Fruit fly (Drosophila melanogaster) whole organism, embryonic: ENCODE results near the gene Or88a.

ENCODE experiments used
- Aef1 ChIP-seq: fragments of 200-800 bp; sonication (Bioruptor generic); IDR thresholded peaks from 3 replicates; pipeline ENCODE4 v1.3.6; 2022; ENCODE audit warnings: missing biosample characterization, missing genetic modification characterization
- CG11247 ChIP-seq: fragments of 200-800 bp; sonication (Bioruptor generic); IDR thresholded peaks from 2 replicates; pipeline ENCODE4 v1.3.6; 2022; ENCODE audit warnings: missing biosample characterization, missing genetic modification characterization
- CG12104 ChIP-seq: fragments of 200-800 bp; sonication (Bioruptor generic); optimal IDR thresholded peaks from 3 replicates; lab custom pipeline; 2016; ENCODE audit warnings: missing biosample characterization, missing genetic modification characterization
- CG12219 ChIP-seq: fragments of 200-800 bp; sonication (Bioruptor generic); optimal IDR thresholded peaks from 3 replicates; lab custom pipeline; 2018; ENCODE audit warnings: missing biosample characterization, mild to moderate bottlenecking, missing genetic modification characterization
- CG12236 ChIP-seq: fragments of 200-800 bp; sonication (Bioruptor generic); optimal IDR thresholded peaks from 2 replicates; lab custom pipeline; 2016; ENCODE audit warnings: missing biosample characterization, missing genetic modification characterization
- CG12659 ChIP-seq: fragments of 200-800 bp; sonication (Bioruptor generic); optimal IDR thresholded peaks from 3 replicates; lab custom pipeline; 2017; ENCODE audit warnings: mild to moderate bottlenecking, missing biosample characterization, missing genetic modification reagents, missing genetic modification characterization
- CG14441 ChIP-seq: fragments of 200-800 bp; sonication (Bioruptor generic); IDR thresholded peaks from 2 replicates; pipeline ENCODE4 v1.3.6; 2022; ENCODE audit warnings: missing biosample characterization, missing genetic modification characterization
- CG17328 ChIP-seq: fragments of 200-800 bp; sonication (Bioruptor generic); IDR thresholded peaks from 2 replicates; pipeline ENCODE4 v1.3.6; 2022; ENCODE audit warnings: missing biosample characterization, missing genetic modification characterization
- CG18599 ChIP-seq: fragments of 200-800 bp; sonication (Bioruptor generic); optimal IDR thresholded peaks from 3 replicates; lab custom pipeline; 2017; ENCODE audit warnings: missing biosample characterization, missing genetic modification characterization, mild to moderate bottlenecking, moderate library complexity, missing genetic modification reagents
- CG2116 ChIP-seq: fragments of 200-800 bp; sonication (Bioruptor generic); optimal IDR thresholded peaks from 3 replicates; lab custom pipeline; 2018; ENCODE audit warnings: missing biosample characterization, mild to moderate bottlenecking, missing genetic modification characterization
- CG2889 ChIP-seq: fragments of 200-800 bp; sonication (Bioruptor generic); IDR thresholded peaks from 3 replicates; pipeline ENCODE4 v1.3.6; 2022; ENCODE audit warnings: missing biosample characterization, missing genetic modification characterization
- CG30431 ChIP-seq: fragments of 200-800 bp; sonication (Bioruptor generic); optimal IDR thresholded peaks from 2 replicates; lab custom pipeline; 2017; ENCODE audit warnings: missing biosample characterization, missing genetic modification characterization
- CG3995 ChIP-seq: fragments of 200-800 bp; sonication (Bioruptor generic); optimal IDR thresholded peaks from 3 replicates; lab custom pipeline; 2016; ENCODE audit warnings: missing biosample characterization, missing genetic modification characterization
- CG6175 ChIP-seq: fragments of 200-800 bp; sonication (Bioruptor generic); IDR thresholded peaks from 3 replicates; pipeline ENCODE4 v1.3.6; 2022; ENCODE audit warnings: missing biosample characterization, missing genetic modification characterization
- CG7271 ChIP-seq: fragments of 200-800 bp; sonication (Bioruptor generic); optimal IDR thresholded peaks from 2 replicates; lab custom pipeline; 2018; ENCODE audit warnings: missing biosample characterization, mild to moderate bottlenecking, missing genetic modification characterization, moderate library complexity
- CG8478 ChIP-seq: fragments of >200 bp; optimal IDR thresholded peaks from 2 replicates; lab custom pipeline; 2018
- CHES-1-like ChIP-seq: fragments of 200-800 bp; sonication (Bioruptor generic); optimal IDR thresholded peaks from 2 replicates; lab custom pipeline; 2016; ENCODE audit warnings: missing biosample characterization, missing genetic modification characterization
- CoRest ChIP-seq: fragments of 200-800 bp; sonication (Bioruptor generic); optimal IDR thresholded peaks from 3 replicates; lab custom pipeline; 2018; ENCODE audit warnings: missing biosample characterization, mild to moderate bottlenecking, missing genetic modification characterization, moderate library complexity
- Dek ChIP-seq: fragments of 200-800 bp; sonication (Bioruptor generic); optimal IDR thresholded peaks from 3 replicates; lab custom pipeline; 2019; ENCODE audit warnings: missing biosample characterization, mild to moderate bottlenecking, missing genetic modification characterization, moderate library complexity
- Gsc ChIP-seq: fragments of 200-800 bp; sonication (Bioruptor generic); IDR thresholded peaks from 2 replicates; pipeline ENCODE4 v1.3.6; 2022; ENCODE audit warnings: missing biosample characterization, missing genetic modification characterization
- H15 ChIP-seq: fragments of 200-800 bp; sonication (Bioruptor generic); IDR thresholded peaks from 3 replicates; pipeline ENCODE4 v1.3.6; 2022; ENCODE audit warnings: missing biosample characterization, missing genetic modification characterization
- HLHmδ ChIP-seq: fragments of 200-800 bp; sonication (Bioruptor generic); optimal IDR thresholded peaks from 2 replicates; lab custom pipeline; 2018; ENCODE audit warnings: missing biosample characterization, mild to moderate bottlenecking, missing genetic modification characterization, moderate library complexity
- Hmr ChIP-seq: fragments of 200-800 bp; sonication (Bioruptor generic); optimal IDR thresholded peaks from 3 replicates; lab custom pipeline; 2017; ENCODE audit warnings: mild to moderate bottlenecking, missing biosample characterization, missing genetic modification reagents, missing genetic modification characterization
- Hsf ChIP-seq: fragments of 200-800 bp; sonication (Bioruptor generic); optimal IDR thresholded peaks from 3 replicates; lab custom pipeline; 2016; ENCODE audit warnings: missing biosample characterization, missing genetic modification characterization
- Med ChIP-seq: fragments of 200-800 bp; sonication (Bioruptor generic); peaks from one replicate; lab custom pipeline; 2016; ENCODE audit warnings: missing biosample characterization, missing genetic modification characterization, mild to moderate bottlenecking, inconsistent platforms, moderate library complexity
- Myb ChIP-seq: fragments of 200-800 bp; sonication (Bioruptor generic); optimal IDR thresholded peaks from 2 replicates; lab custom pipeline; 2016; ENCODE audit warnings: missing biosample characterization, missing genetic modification characterization
- Neu2 ChIP-seq: fragments of 200-800 bp; sonication (Bioruptor generic); optimal IDR thresholded peaks from 3 replicates; lab custom pipeline; 2016; ENCODE audit warnings: missing biosample characterization, missing genetic modification characterization, borderline replicate concordance
- Oaz ChIP-seq: fragments of 200-800 bp; sonication (Bioruptor generic); IDR thresholded peaks from 2 replicates; pipeline ENCODE4 v1.3.6; 2022; ENCODE audit warnings: missing biosample characterization, missing genetic modification characterization
- Trl ChIP-seq, 3 experiments: fragments of >200 bp in 2 of 3; fragments of 200-800 bp in 1 of 3; sonication (Bioruptor generic) in 1 of 3; optimal IDR thresholded peaks; 2 replicates in 1 of 3; 3 replicates in 2 of 3; lab custom pipeline; 2016 to 2017; ENCODE audit warnings: missing biosample characterization in 1 of 3, missing genetic modification characterization in 1 of 3
- ab ChIP-seq: fragments of 200-800 bp; sonication (Bioruptor generic); optimal IDR thresholded peaks from 2 replicates; lab custom pipeline; 2016; ENCODE audit warnings: missing biosample characterization, missing genetic modification characterization
- ap ChIP-seq: fragments of 200-800 bp; sonication (Bioruptor generic); IDR thresholded peaks from 2 replicates; pipeline ENCODE4 v1.3.6; 2022; ENCODE audit warnings: missing biosample characterization, missing genetic modification characterization
- bab2 ChIP-seq: fragments of 200-800 bp; sonication (Bioruptor generic); optimal IDR thresholded peaks from 2 replicates; lab custom pipeline; 2016; ENCODE audit warnings: missing biosample characterization, missing genetic modification characterization
- emc ChIP-seq: fragments of 200-800 bp; sonication (Bioruptor generic); optimal IDR thresholded peaks from 2 replicates; lab custom pipeline; 2016; ENCODE audit warnings: missing biosample characterization, missing genetic modification characterization
- ems ChIP-seq: fragments of 200-800 bp; sonication (Bioruptor generic); optimal IDR thresholded peaks from 3 replicates; lab custom pipeline; 2016; ENCODE audit warnings: missing biosample characterization, missing genetic modification characterization
- gem ChIP-seq: fragments of 200-800 bp; sonication (Bioruptor generic); optimal IDR thresholded peaks from 2 replicates; lab custom pipeline; 2019; ENCODE audit warnings: missing biosample characterization, mild to moderate bottlenecking, missing genetic modification characterization, moderate library complexity
- gfzf ChIP-seq: fragments of 200-800 bp; sonication (Bioruptor generic); optimal IDR thresholded peaks from 2 replicates; lab custom pipeline; 2016; ENCODE audit warnings: missing biosample characterization, mild to moderate bottlenecking, missing genetic modification characterization, moderate library complexity
- grau ChIP-seq: fragments of 200-800 bp; optimal IDR thresholded peaks from 3 replicates; lab custom pipeline; 2019; ENCODE audit warnings: missing biosample characterization, mild to moderate bottlenecking, missing genetic modification characterization, moderate library complexity
- inv ChIP-seq: fragments of 200-800 bp; sonication (Bioruptor generic); IDR thresholded peaks from 2 replicates; pipeline ENCODE4 v1.3.6; 2022; ENCODE audit warnings: missing biosample characterization, missing genetic modification characterization; ENCODE audit not compliant: partially characterized antibody
- kay ChIP-seq: fragments of 200-800 bp; sonication (Bioruptor generic); optimal IDR thresholded peaks from 2 replicates; lab custom pipeline; 2016; ENCODE audit warnings: missing biosample characterization, missing genetic modification characterization
- klu ChIP-seq: fragments of 200-800 bp; sonication (Bioruptor generic); IDR thresholded peaks from 2 replicates; pipeline ENCODE4 v1.3.6; 2022; ENCODE audit warnings: missing biosample characterization, missing genetic modification characterization
- lola ChIP-seq, 3 experiments: fragments of >200 bp in 2 of 3; fragments of 200-800 bp in 1 of 3; sonication (Bioruptor generic) in 1 of 3; optimal IDR thresholded peaks; 2 replicates each; lab custom pipeline; 2017 to 2019; ENCODE audit warnings: missing biosample characterization in 3 of 3, missing genetic modification characterization in 3 of 3, mild to moderate bottlenecking in 1 of 3, moderate library complexity in 1 of 3
- mam ChIP-seq: fragments of 200-800 bp; sonication (Bioruptor generic); optimal IDR thresholded peaks from 3 replicates; lab custom pipeline; 2016; ENCODE audit warnings: missing biosample characterization, missing genetic modification characterization
- nmo ChIP-seq: fragments of 200-800 bp; sonication (Bioruptor generic); optimal IDR thresholded peaks from 2 replicates; lab custom pipeline; 2018; ENCODE audit warnings: missing biosample characterization, mild to moderate bottlenecking, missing genetic modification characterization, moderate library complexity
- onecut ChIP-seq: fragments of 200-800 bp; sonication (Bioruptor generic); IDR thresholded peaks from 2 replicates; pipeline ENCODE4 v1.3.6; 2022; ENCODE audit warnings: missing biosample characterization, missing genetic modification characterization
- org-1 ChIP-seq: fragments of 200-800 bp; sonication (Bioruptor generic); optimal IDR thresholded peaks from 2 replicates; lab custom pipeline; 2017; ENCODE audit warnings: missing biosample characterization, missing genetic modification characterization
- salm ChIP-seq: fragments of 200-800 bp; sonication (Bioruptor generic); optimal IDR thresholded peaks from 2 replicates; lab custom pipeline; 2018; ENCODE audit warnings: missing biosample characterization, mild to moderate bottlenecking, missing genetic modification characterization
- sc ChIP-seq, 3 experiments: fragments of >200 bp in 2 of 3; fragments of 200-800 bp in 1 of 3; sonication (Bioruptor generic) in 1 of 3; optimal IDR thresholded peaks; 2 replicates in 2 of 3; 3 replicates in 1 of 3; lab custom pipeline; 2017; ENCODE audit warnings: mild to moderate bottlenecking in 1 of 3, missing biosample characterization in 1 of 3, missing genetic modification characterization in 1 of 3, missing genetic modification reagents in 1 of 3
- sd ChIP-seq: fragments of 200-800 bp; sonication (Bioruptor generic); optimal IDR thresholded peaks from 3 replicates; lab custom pipeline; 2018; ENCODE audit warnings: missing biosample characterization, mild to moderate bottlenecking, missing genetic modification characterization, moderate library complexity
- sim ChIP-seq: fragments of 200-800 bp; sonication (Bioruptor generic); IDR thresholded peaks from 2 replicates; pipeline ENCODE4 v1.3.6; 2022; ENCODE audit warnings: missing biosample characterization, missing genetic modification characterization
- tio ChIP-seq: fragments of 200-800 bp; sonication (Bioruptor generic); optimal IDR thresholded peaks from 2 replicates; lab custom pipeline; 2017; ENCODE audit warnings: missing biosample characterization, missing genetic modification characterization, inconsistent platforms
- vvl ChIP-seq: fragments of 200-800 bp; sonication (Bioruptor generic); IDR thresholded peaks from 2 replicates; pipeline ENCODE4 v1.3.6; 2022; ENCODE audit warnings: missing biosample characterization, missing genetic modification characterization

The Or88a gene

DNA sequence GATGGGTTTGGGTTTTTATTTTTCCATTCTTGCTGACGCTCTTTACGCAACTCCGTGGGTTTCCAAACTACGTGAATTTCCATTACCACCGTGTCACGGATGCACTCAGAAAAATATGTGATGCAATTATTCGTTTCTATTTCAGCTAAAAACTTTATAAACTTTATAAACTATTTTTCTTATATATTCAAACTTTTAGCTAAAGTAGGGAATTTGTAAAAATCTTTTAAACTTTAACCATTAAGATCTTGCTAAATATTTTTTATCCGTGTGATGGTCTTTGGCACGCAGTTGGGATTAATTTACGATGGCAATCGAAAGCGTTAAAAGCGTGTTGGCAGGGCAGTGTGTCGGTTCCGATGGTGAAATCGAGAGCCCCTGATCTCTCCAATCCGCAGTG, 13.8 kb upstream of the Or88a start (continued):
- no peak for TF ChIP-seq HLHmδ
- TF ChIP-seq ab (GFP tag; lab: Kevin White, UChicago), result no peak
- 0 out of 3 replicates have a peak, but pooled peaks have one; percentile 29 for TF ChIP-seq H15 (GFP tag; lab: Robert Waterston, UW)
- TF ChIP-seq CG2889, result no peak
- TF ChIP-seq CG8478 (lab: Kevin White, UChicago), result no peak
- TF ChIP-seq emc (GFP tag; lab: Kevin White, UChicago), result no peak
- no peak; the same call in 2 of the 3 replicates for TF ChIP-seq Aef1
- no peak for TF ChIP-seq CG12236
- TF ChIP-seq tio (GFP tag; lab: Kevin White, UChicago), result no peak
- no peak for TF ChIP-seq CG30431 (GFP tag; lab: Kevin White, UChicago)
- TF ChIP-seq salm, result peak; percentile 19
- no peak for TF ChIP-seq sc (optimal IDR thresholded peaks at IDR 0.05; lab: Kevin White, UChicago)
- peak; percentile 11 for TF ChIP-seq sc (GFP tag; optimal IDR thresholded peaks at IDR 0.05; lab: Kevin White, UChicago)
- TF ChIP-seq onecut (GFP tag; lab: Robert Waterston, UW), result no peak
- TF ChIP-seq Trl (optimal IDR thresholded peaks at IDR 0.05; lab: Kevin White, UChicago), result no peak
- no peak for TF ChIP-seq Trl (GFP tag; optimal IDR thresholded peaks at IDR 0.05; lab: Kevin White, UChicago)
- no peak for TF ChIP-seq org-1 (GFP tag; lab: Kevin White, UChicago)
- peak; percentile 43 for TF ChIP-seq Dek
- TF ChIP-seq inv, result no peak
- no peak for TF ChIP-seq CG2116 (GFP tag; lab: Kevin White, UChicago)
- TF ChIP-seq CG12219 (GFP tag; lab: Kevin White, UChicago), result peak; percentile 28
- no peak for TF ChIP-seq sd (tag; lab: Kevin White, UChicago)
- peak; percentile 74 for TF ChIP-seq Med (GFP tag; lab: Kevin White, UChicago)
- TF ChIP-seq CG17328, result peak; percentile 34; the same call in 1 of the 2 replicates
- peak; percentile 38 for TF ChIP-seq CG14441 (GFP tag; lab: Robert Waterston, UW)
- no peak for TF ChIP-seq CG6175
- peak; percentile 77 for TF ChIP-seq gem (tag; lab: Kevin White, UChicago)
- peak; percentile 26 for TF ChIP-seq CG12659 (GFP tag; lab: Kevin White, UChicago)
- no peak for TF ChIP-seq kay (GFP tag; lab: Kevin White, UChicago)
- TF ChIP-seq vvl (GFP tag; lab: Robert Waterston, UW), result 0 out of 2 replicates have a peak, but pooled peaks have one; percentile 28
- TF ChIP-seq CG12104, result peak; percentile 19
- no peak for TF ChIP-seq gfzf (GFP tag; lab: Kevin White, UChicago)
- no peak for TF ChIP-seq CG11247 (GFP tag; lab: Robert Waterston, UW)
- peak; percentile 25 for TF ChIP-seq Hsf (GFP tag; lab: Kevin White, UChicago)
- TF ChIP-seq ems, result no peak
- no peak for TF ChIP-seq bab2 (GFP tag; lab: Kevin White, UChicago)
- no peak for TF ChIP-seq CG3995 (GFP tag; lab: Kevin White, UChicago)
- no peak for TF ChIP-seq ap
- TF ChIP-seq CHES-1-like (GFP tag; lab: Kevin White, UChicago), result no peak
- TF ChIP-seq nmo, result peak; percentile 52
- no peak for TF ChIP-seq CG7271 (tag; lab: Kevin White, UChicago)
- peak; percentile 57 for TF ChIP-seq CoRest (tag; lab: Kevin White, UChicago)
- TF ChIP-seq Oaz (GFP tag; lab: Robert Waterston, UW), result peak; percentile 36; the same call in 1 of the 2 replicates
- TF ChIP-seq mam, result peak; percentile 19
- no peak for TF ChIP-seq sim (GFP tag; lab: Robert Waterston, UW)
- TF ChIP-seq Myb (GFP tag; lab: Kevin White, UChicago), result no peak
- no peak for TF ChIP-seq Neu2 (GFP tag; lab: Kevin White, UChicago)
- no peak for TF ChIP-seq klu (GFP tag; lab: Robert Waterston, UW)
- TF ChIP-seq CG18599 (GFP tag; lab: Kevin White, UChicago), result peak; percentile 67
- no peak for TF ChIP-seq Gsc (GFP tag; lab: Robert Waterston, UW)
- TF ChIP-seq grau (tag; lab: Kevin White, UChicago), result peak; percentile 59
- peak; percentile 33 for TF ChIP-seq Hmr (GFP tag; lab: Kevin White, UChicago)
- no peak for TF ChIP-seq lola (GFP tag; optimal IDR thresholded peaks at IDR 0.05; lab: Kevin White, UChicago)
